Worm (Caenorhabditis elegans) whole organism, midembryonic: ENCODE data around the gene gta-1.

Experiments used
- T22C8.4 ChIP-seq: fragments of 200-800 bp; sonication (Bioruptor generic); IDR thresholded peaks from 2 replicates; pipeline ENCODE4 v1.3.6; 2022; ENCODE audit warnings: missing genetic modification characterization, missing compliant biosample characterization
- cog-1 ChIP-seq: sonication (generic microtip); optimal IDR thresholded peaks from 2 replicates; lab custom pipeline; 2016; ENCODE audit warnings: missing genetic modification characterization, missing compliant biosample characterization
- flt-1 ChIP-seq: fragments of 200-800 bp; sonication (Bioruptor generic); IDR thresholded peaks from 2 replicates; pipeline ENCODE4 v1.3.6; 2022; ENCODE audit warnings: missing genetic modification characterization, missing compliant biosample characterization
- klf-2 ChIP-seq: fragments of 200-800 bp; sonication (Bioruptor generic); conservative IDR thresholded peaks from 2 replicates; pipeline ENCODE4 v1.3.6; 2022; ENCODE audit warnings: missing genetic modification reagents, missing genetic modification characterization, missing compliant biosample characterization
- med-1 ChIP-seq: sonication (generic microtip); optimal IDR thresholded peaks from 2 replicates; lab custom pipeline; 2017; ENCODE audit warnings: missing genetic modification characterization, mild to moderate bottlenecking, missing compliant biosample characterization, antibody characterized with exemption, missing genetic modification reagents; ENCODE audit not compliant: insufficient read depth
- ref-1 ChIP-seq: fragments of 200-800 bp; sonication (Bioruptor generic); conservative IDR thresholded peaks from 2 replicates; pipeline ENCODE4 v1.3.6; 2022; ENCODE audit warnings: missing genetic modification reagents, missing genetic modification characterization, missing compliant biosample characterization
- tab-1 ChIP-seq: fragments of 200-800 bp; sonication (Bioruptor generic); IDR thresholded peaks from 2 replicates; pipeline ENCODE4 v1.3.6; 2022; ENCODE audit warnings: missing genetic modification characterization, missing compliant biosample characterization
- ztf-23 ChIP-seq: fragments of 200-800 bp; sonication (Bioruptor generic); IDR thresholded peaks from 2 replicates; pipeline ENCODE4 v1.3.6; 2022; ENCODE audit warnings: missing genetic modification reagents, missing genetic modification characterization, missing compliant biosample characterization
- ztf-29 ChIP-seq: fragments of 200-800 bp; sonication (Bioruptor generic); IDR thresholded peaks from 2 replicates; pipeline ENCODE4 v1.3.6; 2022; ENCODE audit warnings: missing genetic modification reagents, missing genetic modification characterization, missing compliant biosample characterization

Gene gta-1

DNA sequence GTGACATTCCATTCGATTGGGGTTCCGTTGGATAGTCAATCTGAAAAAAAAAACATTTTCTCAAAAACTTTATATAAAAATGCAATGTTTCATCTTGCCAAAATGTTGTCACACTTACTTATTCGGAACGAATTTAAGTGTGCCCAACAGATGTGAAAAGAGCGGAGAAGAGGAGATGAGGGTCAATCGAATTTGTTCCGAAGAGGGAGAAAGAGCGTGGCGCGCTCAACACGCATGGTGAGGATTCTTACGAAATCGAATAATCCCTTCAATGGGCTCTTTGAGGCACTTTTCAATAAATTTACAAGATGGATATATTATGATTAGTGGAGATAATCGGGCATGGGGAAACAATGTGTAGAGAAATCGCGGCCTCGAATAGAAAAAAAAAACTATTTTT, 9.7 kb upstream of the gta-1 start:
- TF ChIP-seq flt-1 (GFP tag; lab: Robert Waterston, UW) (no peak), ztf-23 (GFP tag; lab: Robert Waterston, UW) (no peak), ref-1 (GFP tag; lab: Robert Waterston, UW) (no peak), klf-2 (GFP tag; lab: Robert Waterston, UW) (no peak), T22C8.4 (GFP tag; lab: Robert Waterston, UW) (no peak), med-1 (GFP tag; lab: Kevin White, UChicago) (no peak), ztf-29 (no peak), cog-1 (no peak), tab-1 (no peak)

DNA sequence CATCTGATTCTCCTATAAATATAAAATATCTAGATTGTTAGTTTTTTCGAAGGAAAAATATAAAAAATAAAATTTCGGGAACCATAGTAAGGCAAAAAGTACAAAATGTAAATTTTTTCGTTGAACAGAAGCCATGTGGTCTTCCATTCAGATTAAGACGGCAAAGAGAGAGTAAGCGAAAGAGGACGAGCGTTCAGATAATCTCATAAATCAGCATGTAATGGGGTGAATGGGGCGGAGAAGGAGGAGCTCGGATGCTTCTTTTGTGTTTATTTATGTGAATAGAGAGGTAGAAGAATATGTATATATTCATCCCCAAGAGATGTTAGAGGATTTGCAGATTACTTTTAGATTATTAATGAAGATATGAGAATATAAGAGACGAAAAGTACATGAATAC, 6.1 kb upstream of the gta-1 start, which contains the start of gene pxf-1:
TSS of gene pxf-1 (minus strand) at position 14 of the 400 bp plus-strand sequence.
- no peak for TF ChIP-seq med-1 (GFP tag; lab: Kevin White, UChicago)
- TF ChIP-seq cog-1 = no peak
- TF ChIP-seq ztf-29 = no peak
- TF ChIP-seq ztf-23 (GFP tag; lab: Robert Waterston, UW) = no peak
- no peak for TF ChIP-seq ref-1 (GFP tag; lab: Robert Waterston, UW)
- no peak for TF ChIP-seq tab-1
- no peak for TF ChIP-seq klf-2 (GFP tag; lab: Robert Waterston, UW)
- TF ChIP-seq flt-1 (GFP tag; lab: Robert Waterston, UW) = no peak
- no peak for TF ChIP-seq T22C8.4 (GFP tag; lab: Robert Waterston, UW)

DNA sequence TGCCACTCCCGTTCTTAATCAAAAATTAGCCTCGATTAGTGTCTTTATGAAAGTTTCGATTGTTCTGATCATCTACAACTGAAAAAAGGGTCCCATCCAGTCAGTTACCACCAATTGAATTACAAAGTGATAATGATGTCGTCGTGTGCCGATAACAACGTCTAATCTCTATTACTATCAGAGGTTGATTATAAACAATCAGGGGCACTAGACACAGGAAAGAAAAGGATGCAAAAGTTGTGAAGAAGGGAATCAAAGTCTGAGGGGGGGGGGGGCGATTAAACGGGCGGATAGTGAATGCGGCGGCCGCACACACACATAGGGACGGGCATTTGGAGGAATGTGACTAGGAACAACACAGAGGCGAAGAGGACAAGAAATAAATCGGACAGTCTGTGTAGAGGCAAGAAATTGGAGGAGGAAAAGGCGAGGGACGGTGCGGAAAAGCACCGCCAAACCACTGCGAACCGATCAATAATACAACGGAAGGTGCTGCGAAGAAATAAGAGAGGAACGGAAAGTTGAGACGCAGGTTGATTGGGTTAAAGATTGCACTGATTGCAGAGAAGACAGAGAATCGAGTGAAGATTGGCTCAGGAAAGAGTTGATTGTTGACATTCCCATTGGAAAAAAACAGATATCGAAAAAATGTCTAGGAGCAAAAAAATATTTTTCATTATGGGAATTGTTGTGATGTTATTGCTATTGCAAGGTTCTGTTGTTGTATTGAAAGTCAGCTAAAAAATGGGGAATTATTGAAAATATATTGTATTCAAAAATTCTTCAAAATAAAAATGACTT, 5.3 kb upstream of the gta-1 start:
- 0 out of 2 replicates have a peak, but pooled peaks have one; percentile 45 for TF ChIP-seq tab-1
- TF ChIP-seq ztf-29 = no peak
- TF ChIP-seq med-1 (GFP tag; lab: Kevin White, UChicago) = no peak
- peak; percentile 2 for TF ChIP-seq cog-1
- no peak for TF ChIP-seq flt-1 (GFP tag; lab: Robert Waterston, UW)
- TF ChIP-seq ztf-23 (GFP tag; lab: Robert Waterston, UW) = peak; percentile 55; the same call in 1 of the 2 replicates
- no peak for TF ChIP-seq klf-2 (GFP tag; lab: Robert Waterston, UW)
- peak; percentile 73 for TF ChIP-seq T22C8.4 (GFP tag; lab: Robert Waterston, UW)
- no peak for TF ChIP-seq ref-1 (GFP tag; lab: Robert Waterston, UW)

DNA sequence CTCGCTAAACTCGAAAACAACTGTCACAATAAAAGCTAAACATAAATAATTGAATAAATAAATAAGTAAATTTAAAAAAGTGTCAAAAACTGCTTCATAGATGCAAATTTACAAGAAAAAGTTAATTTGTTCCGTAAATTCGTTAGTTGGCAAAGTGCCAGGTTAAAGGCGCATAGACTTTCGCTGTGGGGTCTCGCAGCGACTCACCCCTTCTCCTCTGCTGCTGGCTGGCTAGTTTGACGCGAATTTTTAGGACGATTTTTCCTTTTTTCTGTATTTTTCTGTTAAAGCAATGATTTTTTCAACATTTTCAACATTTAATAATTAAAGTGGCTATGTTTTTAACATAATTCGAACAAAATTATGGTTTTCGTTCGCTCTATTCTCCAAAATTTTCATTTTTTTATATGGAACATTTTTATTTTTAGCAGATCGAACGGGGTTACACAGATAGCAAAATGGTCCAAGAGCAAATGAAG, 4.2 kb upstream of the gta-1 start, which contains the start of gene rack-1:
TSS of gene rack-1 (plus strand) at position 429 of the 479 bp plus-strand sequence.
- no peak for TF ChIP-seq T22C8.4 (GFP tag; lab: Robert Waterston, UW)
- TF ChIP-seq cog-1 = no peak
- TF ChIP-seq med-1 (GFP tag; lab: Kevin White, UChicago) = no peak
- no peak for TF ChIP-seq klf-2 (GFP tag; lab: Robert Waterston, UW)
- TF ChIP-seq ref-1 (GFP tag; lab: Robert Waterston, UW) = no peak

DNA sequence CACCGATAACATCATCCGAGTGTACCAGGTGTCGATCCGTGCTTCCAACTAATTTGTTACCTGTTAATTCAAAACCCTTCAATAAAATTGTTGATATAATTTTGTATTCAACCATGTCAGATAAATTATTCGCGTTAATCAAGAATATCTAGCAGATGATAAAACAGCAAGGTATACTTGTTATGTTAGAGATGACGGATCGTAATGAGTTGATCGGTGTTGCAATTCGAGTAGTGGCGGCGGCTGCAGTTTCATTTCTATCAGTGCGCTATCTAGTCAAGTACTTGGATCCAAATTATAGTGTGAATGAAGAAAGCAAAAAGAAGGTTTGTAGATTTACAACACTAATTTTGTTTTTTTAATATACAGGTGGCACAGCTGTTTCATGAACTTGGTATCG, 2.7 kb upstream of the gta-1 start, which contains the start of gene mspn-1:
TSS of gene mspn-1 (plus strand) at position 190 of the 400 bp plus-strand sequence.
- TF ChIP-seq med-1 (GFP tag; lab: Kevin White, UChicago) = no peak
- TF ChIP-seq cog-1 = no peak
- no peak for TF ChIP-seq ztf-23 (GFP tag; lab: Robert Waterston, UW)
- no peak for TF ChIP-seq klf-2 (GFP tag; lab: Robert Waterston, UW)
- TF ChIP-seq flt-1 (GFP tag; lab: Robert Waterston, UW) = no peak
- TF ChIP-seq tab-1 = no peak
- TF ChIP-seq ztf-29 = no peak
- no peak for TF ChIP-seq ref-1 (GFP tag; lab: Robert Waterston, UW)
- no peak for TF ChIP-seq T22C8.4 (GFP tag; lab: Robert Waterston, UW)

DNA sequence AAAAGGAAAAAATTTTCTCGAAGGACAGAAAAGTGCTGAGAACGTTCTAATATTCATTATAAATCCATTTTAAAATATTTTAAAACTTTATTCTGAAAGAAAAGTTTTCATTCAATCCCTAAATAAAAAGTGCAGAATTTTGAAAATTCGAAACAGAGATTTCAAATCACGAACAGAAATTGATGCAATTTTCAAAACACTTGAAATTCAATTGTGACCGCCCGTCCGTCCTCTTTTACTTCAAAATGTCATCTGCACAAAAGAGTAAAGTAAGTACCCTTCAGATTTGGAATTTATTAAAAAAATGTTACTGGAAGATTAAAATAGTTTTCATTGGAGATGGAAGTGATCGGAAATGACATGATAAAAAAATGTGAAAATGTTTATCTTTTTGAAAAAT, 8.0 kb downstream of the gta-1 start:
- no peak for TF ChIP-seq flt-1 (GFP tag; lab: Robert Waterston, UW)
- no peak for TF ChIP-seq T22C8.4 (GFP tag; lab: Robert Waterston, UW)
- TF ChIP-seq ztf-23 (GFP tag; lab: Robert Waterston, UW) = no peak
- TF ChIP-seq cog-1 = no peak
- no peak for TF ChIP-seq klf-2 (GFP tag; lab: Robert Waterston, UW)
- TF ChIP-seq ztf-29 = no peak

DNA sequence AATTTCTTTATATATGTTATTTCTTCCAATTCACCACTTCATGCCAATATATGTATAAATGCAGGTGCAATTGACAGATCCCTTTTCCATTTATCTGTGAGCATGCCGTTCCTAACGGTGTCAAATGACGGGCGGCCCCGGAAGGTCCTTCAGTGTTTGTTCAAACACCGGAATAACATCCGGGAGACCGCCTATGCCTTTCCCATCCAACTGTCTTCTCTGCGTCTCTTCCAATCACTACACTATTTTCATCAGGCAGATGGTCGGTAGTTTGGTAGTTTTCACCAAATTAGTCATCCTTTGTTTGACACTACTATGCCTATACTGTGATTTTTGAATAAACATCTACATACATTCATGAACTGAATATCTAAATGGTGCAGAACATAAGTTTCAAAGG, 10.1 kb downstream of the gta-1 start:
- TF ChIP-seq tab-1 = no peak
- TF ChIP-seq flt-1 (GFP tag; lab: Robert Waterston, UW) = 0 out of 2 replicates have a peak, but pooled peaks have one; percentile 22

DNA sequence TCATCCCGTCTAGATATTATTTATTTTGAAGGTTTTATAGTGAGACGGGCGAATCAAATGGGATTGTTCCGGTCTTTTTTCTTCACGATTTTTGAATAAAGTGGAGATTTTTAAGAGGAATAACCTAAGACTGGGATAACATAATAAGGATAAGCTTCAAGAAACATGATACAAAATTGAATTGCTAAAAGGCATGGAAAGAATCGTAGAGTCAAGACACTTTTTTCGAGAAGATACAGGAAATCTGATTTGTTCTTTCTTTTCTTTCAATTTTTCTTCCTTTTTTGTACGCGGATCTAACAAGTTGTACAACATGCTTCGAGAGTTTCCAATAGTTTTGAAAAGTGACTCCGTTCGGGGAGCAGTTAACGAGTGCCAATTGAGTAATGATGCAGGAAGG, 11.0 kb downstream of the gta-1 start:
- TF ChIP-seq cog-1 (no peak), ztf-29 (no peak), flt-1 (GFP tag; lab: Robert Waterston, UW) (no peak), T22C8.4 (GFP tag; lab: Robert Waterston, UW) (no peak), med-1 (GFP tag; lab: Kevin White, UChicago) (no peak), ztf-23 (GFP tag; lab: Robert Waterston, UW) (no peak), ref-1 (GFP tag; lab: Robert Waterston, UW) (no peak), tab-1 (no peak), klf-2 (GFP tag; lab: Robert Waterston, UW) (no peak)

DNA sequence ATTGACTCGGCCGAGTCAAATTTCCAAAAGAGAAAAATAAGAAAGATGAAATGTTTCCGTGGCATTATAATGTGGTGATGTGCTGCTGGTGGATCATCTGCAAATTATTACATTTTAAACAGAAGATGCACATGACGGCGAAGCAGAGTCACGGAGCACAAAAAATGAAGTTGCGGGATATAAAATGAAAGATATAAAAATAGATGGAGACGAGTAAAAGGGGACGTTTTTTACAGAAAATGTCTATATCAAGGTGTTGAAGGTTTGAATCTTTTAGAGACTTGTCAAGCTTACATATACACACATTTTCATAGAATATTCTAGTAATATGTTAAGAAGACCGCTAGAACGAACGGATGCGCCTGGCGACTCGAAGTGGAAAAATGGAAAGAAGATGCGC, 13.9 kb downstream of the gta-1 start, which contains the start of gene ptrg-1:
TSS of gene ptrg-1 (minus strand) at position 101 of the 400 bp plus-strand sequence.
- TF ChIP-seq med-1 (GFP tag; lab: Kevin White, UChicago) (no peak), ref-1 (GFP tag; lab: Robert Waterston, UW) (no peak)
